Fruit fly (Drosophila melanogaster): Measurements from ENCODE around the gene CG3285.

The CG3285 gene

DNA sequence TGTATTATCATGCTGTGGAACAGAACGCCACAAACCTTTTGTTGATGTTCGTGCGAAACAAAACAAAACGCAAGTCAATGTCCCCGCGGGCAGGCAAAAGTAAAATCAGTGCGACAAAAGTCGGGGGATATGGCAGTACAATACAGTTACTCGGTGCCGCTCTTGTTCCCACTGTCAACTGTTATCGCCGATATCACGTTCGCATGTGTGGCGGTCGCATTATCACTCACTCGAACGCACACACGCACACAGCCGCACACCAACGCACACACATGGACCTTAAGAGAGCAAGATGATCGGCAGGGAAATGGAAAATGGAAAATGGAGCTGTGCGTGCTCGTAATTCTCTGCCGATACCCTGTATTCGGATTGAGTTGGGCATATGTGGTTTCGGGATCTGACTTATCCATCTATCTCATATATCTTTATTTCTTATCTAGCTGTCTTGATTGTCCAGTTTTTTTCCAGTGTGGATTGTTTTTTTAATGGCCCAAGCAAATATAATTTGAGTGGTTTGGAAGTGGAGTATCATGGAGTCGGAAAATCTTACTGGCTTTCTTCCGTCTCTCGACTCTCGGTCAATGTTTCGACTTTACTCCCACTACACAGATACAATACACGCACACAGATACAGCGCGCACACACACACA lies 8.0 kb downstream of the CG3285 start:
- TF ChIP-seq lbe (GFP tag; optimal IDR thresholded peaks at IDR 0.05) (no peak), cad (GFP tag; optimal IDR thresholded peaks at IDR 0.05) (no peak), twi (tag; optimal IDR thresholded peaks at IDR 0.05) (peak; percentile 53), nmo (GFP tag; optimal IDR thresholded peaks at IDR 0.05) (peak; percentile 89), Gsc (GFP tag; IDR thresholded peaks at IDR 0.05) (peak; percentile 77), Ada2b (GFP tag; IDR thresholded peaks at IDR 0.05) (peak; percentile 65), bigmax (GFP tag; optimal IDR thresholded peaks at IDR 0.05) (no peak), CG11398 (GFP tag; optimal IDR thresholded peaks at IDR 0.05) (peak; percentile 79), da (GFP tag; optimal IDR thresholded peaks at IDR 0.05) (peak; percentile 10), CG12219 (GFP tag; optimal IDR thresholded peaks at IDR 0.05) (peak; percentile 39), ERR (GFP tag; optimal IDR thresholded peaks at IDR 0.05) (peak; percentile 33), CG16815 (GFP tag; optimal IDR thresholded peaks at IDR 0.05) (peak; percentile 68), D19A (tag; optimal IDR thresholded peaks at IDR 0.05) (peak; percentile 73), CG8944 (GFP tag; optimal IDR thresholded peaks at IDR 0.05) (peak; percentile 93), Mad (GFP tag; optimal IDR thresholded peaks at IDR 0.05) (peak; percentile 72), CG10209 (GFP tag; optimal IDR thresholded peaks at IDR 0.05) (peak; percentile 76), CG13624 (GFP tag; optimal IDR thresholded peaks at IDR 0.05) (no peak), CG1832 (GFP tag; optimal IDR thresholded peaks at IDR 0.05) (no peak), CG13894 (tag; optimal IDR thresholded peaks at IDR 0.05) (no peak), Gug (GFP tag; IDR thresholded peaks at IDR 0.05) (peak; percentile 75; the same call in 3 of the 4 replicates), Stat92E (GFP tag; optimal IDR thresholded peaks at IDR 0.05) (peak in 1 of 3 experiments; percentile 50), CG30403 (GFP tag; optimal IDR thresholded peaks at IDR 0.05) (peak; percentile 84), sug (tag; optimal IDR thresholded peaks at IDR 0.05) (no peak), E2f1 (GFP tag; IDR thresholded peaks at IDR 0.05) (peak; percentile 70), HLHmδ (GFP tag; optimal IDR thresholded peaks at IDR 0.05) (peak; percentile 68), lmd (GFP tag; IDR thresholded peaks at IDR 0.05) (peak; percentile 81), CG12071 (GFP tag; optimal IDR thresholded peaks at IDR 0.05) (peak; percentile 38), CG15514 (GFP tag; optimal IDR thresholded peaks at IDR 0.05) (no peak), MESR4 (GFP tag; optimal IDR thresholded peaks at IDR 0.05) (peak; percentile 2), cwo (GFP tag; optimal IDR thresholded peaks at IDR 0.05) (no peak), pzg (GFP tag; optimal IDR thresholded peaks at IDR 0.05) (no peak), CG14014 (GFP tag; IDR thresholded peaks at IDR 0.05) (no peak), Hr39 (optimal IDR thresholded peaks at IDR 0.05) (no peak), CG7928 (GFP tag; optimal IDR thresholded peaks at IDR 0.05) (no peak), sens-2 (GFP tag; IDR thresholded peaks at IDR 0.05) (peak; percentile 42; the same call in 1 of the 2 replicates), bbx (GFP tag; IDR thresholded peaks at IDR 0.05; ENCODE audit: partially characterized antibody) (no peak), so (GFP tag; IDR thresholded peaks at IDR 0.05) (peak; percentile 45; the same call in 1 of the 3 replicates), CG9437 (GFP tag; optimal IDR thresholded peaks at IDR 0.05) (peak; percentile 66), gem (tag; optimal IDR thresholded peaks at IDR 0.05) (peak; percentile 91), CG6272 (GFP tag; IDR thresholded peaks at IDR 0.05) (peak; percentile 78), scrt (GFP tag; optimal IDR thresholded peaks at IDR 0.05) (no peak), Awh (GFP tag; IDR thresholded peaks at IDR 0.05) (peak; percentile 86), sens (GFP tag) (peak; percentile 98), unpg (GFP tag; optimal IDR thresholded peaks at IDR 0.05) (peak; percentile 84), CG12299 (tag; optimal IDR thresholded peaks at IDR 0.05) (no peak), CkIIα-i1 (GFP tag; IDR thresholded peaks at IDR 0.05) (no peak), CG31441 (GFP tag; IDR thresholded peaks at IDR 0.05) (peak; percentile 84), Six4 (GFP tag; optimal IDR thresholded peaks at IDR 0.05) (peak; percentile 89), Lhr (GFP tag; optimal IDR thresholded peaks at IDR 0.05) (peak; percentile 56), Vsx1 (GFP tag; optimal IDR thresholded peaks at IDR 0.05) (peak; percentile 54)

All from whole organism, embryonic.